Worm (Caenorhabditis elegans): ENCODE measurements around the gene K02E2.7.

DNA sequence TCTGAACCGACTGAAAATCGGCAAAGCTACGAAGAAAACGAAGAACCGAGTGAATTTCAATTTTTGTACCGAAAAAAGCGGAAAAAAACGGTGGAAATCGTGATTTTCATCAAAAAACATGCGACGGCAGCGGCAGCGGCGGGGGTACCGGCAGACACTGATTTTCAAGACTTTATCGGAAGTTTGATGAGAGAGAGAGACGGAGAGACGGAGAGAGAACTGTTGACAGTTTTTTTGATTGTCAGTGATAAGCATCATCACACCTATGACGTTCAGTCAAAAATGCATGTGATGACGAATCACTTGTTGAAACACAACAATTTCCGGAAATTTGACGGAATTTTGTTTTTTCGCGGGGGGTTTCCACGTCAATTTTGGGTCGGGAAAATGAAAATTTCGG lies 26.6 kb upstream of the K02E2.7 start:
- TF ChIP-seq ama-1 (optimal IDR thresholded peaks at IDR 0.05): no peak
- TF ChIP-seq hnd-1 (tag; optimal IDR thresholded peaks at IDR 0.05): no peak

All from whole organism, early embryonic.